Worm (Caenorhabditis elegans): ENCODE measurements around the gene Y97E10AL.1.

Y97E10AL.1 gene

DNA sequence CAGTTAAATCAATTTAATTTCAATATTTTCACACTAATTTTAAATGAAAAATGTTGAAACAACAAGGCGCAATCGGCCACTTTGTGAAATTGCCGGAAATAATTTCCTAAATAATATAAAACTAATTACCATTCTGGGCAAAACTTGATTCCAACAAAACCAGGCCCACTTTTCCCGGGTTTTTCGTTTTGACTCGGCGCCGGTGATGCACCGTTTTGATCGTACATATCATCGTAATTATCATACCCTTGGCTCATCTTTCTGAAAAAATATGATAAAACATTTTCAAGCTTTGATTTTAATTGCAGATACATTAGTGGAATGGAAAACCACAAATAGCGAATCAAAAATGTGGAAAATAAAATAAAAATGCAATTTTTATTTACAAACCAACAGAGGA is 26.1 kb downstream of the Y97E10AL.1 start, which contains the start of gene rpb-9:
TSS of gene rpb-9 (minus strand) at position 314 of the 400 bp plus-strand sequence.
- no peak for TF ChIP-seq tbx-2 (tag; optimal IDR thresholded peaks at IDR 0.05)
- peak; percentile 14 for TF ChIP-seq pha-4 (tag; optimal IDR thresholded peaks at IDR 0.05)
- peak; percentile 26 for TF ChIP-seq ama-1 (optimal IDR thresholded peaks at IDR 0.05)
- no peak for TF ChIP-seq sea-2 (GFP tag; optimal IDR thresholded peaks at IDR 0.05)
- TF ChIP-seq ztf-11 (tag; optimal IDR thresholded peaks at IDR 0.05): no peak

- no peak for TF ChIP-seq nhr-67 (tag; optimal IDR thresholded peaks at IDR 0.05)
- peak; percentile 47 for TF ChIP-seq pha-4 (tag; optimal IDR thresholded peaks at IDR 0.05)
- no peak for TF ChIP-seq fkh-2 (tag; optimal IDR thresholded peaks at IDR 0.05)
- peak; percentile 30 for TF ChIP-seq egl-5 (tag; optimal IDR thresholded peaks at IDR 0.05)
- TF ChIP-seq mml-1 (tag; optimal IDR thresholded peaks at IDR 0.05): no peak
- peak; percentile 61 for TF ChIP-seq snpc-4 (tag; optimal IDR thresholded peaks at IDR 0.05)
- peak; percentile 9 for TF ChIP-seq elt-2 (tag; optimal IDR thresholded peaks at IDR 0.05)
- TF ChIP-seq nfya-1 (tag; optimal IDR thresholded peaks at IDR 0.05; ENCODE audit: insufficient read depth): peak; percentile 42
- no peak for TF ChIP-seq nhr-11 (tag; optimal IDR thresholded peaks at IDR 0.05)
- no peak for TF ChIP-seq nhr-28 (tag; optimal IDR thresholded peaks at IDR 0.05)
- TF ChIP-seq nhr-23 (tag; optimal IDR thresholded peaks at IDR 0.05): no peak
- no peak for TF ChIP-seq nhr-77 (tag; optimal IDR thresholded peaks at IDR 0.05)
- TF ChIP-seq lin-15B (tag; optimal IDR thresholded peaks at IDR 0.05): peak; percentile 66
- TF ChIP-seq ama-1 (optimal IDR thresholded peaks at IDR 0.05): peak; percentile 7
- TF ChIP-seq mdl-1 (tag; optimal IDR thresholded peaks at IDR 0.05): no peak
- no peak for TF ChIP-seq daf-12 (tag; optimal IDR thresholded peaks at IDR 0.05)
- no peak for TF ChIP-seq hmg-11 (tag; optimal IDR thresholded peaks at IDR 0.05)
- no peak for TF ChIP-seq lin-39 (tag; optimal IDR thresholded peaks at IDR 0.05)
These were observed 28.0 kb downstream of the Y97E10AL.1 start, which contains the start of gene Y97E10AR.6 for ce11 chrV:8013901-8014388. Gene Y97E10AR.6, minus strand, starts transcription at chrV:8013951.

DNA sequence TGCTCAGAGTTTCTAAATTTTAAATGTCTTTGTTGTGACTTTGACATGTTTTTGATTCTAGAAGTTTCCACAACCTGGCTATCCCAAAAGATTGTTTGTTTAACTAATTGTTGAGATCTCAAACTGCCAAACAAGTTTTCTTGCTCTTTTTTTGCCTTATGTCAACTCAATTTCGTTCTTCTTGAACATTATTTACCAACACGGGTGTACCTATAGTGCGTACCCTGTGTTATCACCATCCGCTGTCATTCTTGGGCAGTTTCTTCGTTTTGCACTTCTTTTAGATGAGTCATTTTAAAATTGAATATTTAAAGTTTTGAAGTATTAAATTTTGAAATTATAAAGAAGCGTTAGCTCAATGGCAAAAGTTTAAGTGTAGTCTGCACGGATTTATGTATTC is 31.0 kb downstream of the Y97E10AL.1 start, which contains the start of gene sptl-2:
TSS of gene sptl-2 (plus strand) at position 280 of the 400 bp plus-strand sequence.
- TF ChIP-seq pha-4 (tag; optimal IDR thresholded peaks at IDR 0.05) (peak; percentile 67), nhr-28 (tag; optimal IDR thresholded peaks at IDR 0.05) (no peak), nhr-76 (tag; optimal IDR thresholded peaks at IDR 0.05) (no peak), elt-2 (tag; optimal IDR thresholded peaks at IDR 0.05) (peak; percentile 29), fos-1 (tag; optimal IDR thresholded peaks at IDR 0.05) (no peak)

- TF ChIP-seq zag-1 (tag; optimal IDR thresholded peaks at IDR 0.05) (no peak), elt-2 (tag; optimal IDR thresholded peaks at IDR 0.05) (peak; percentile 96), pha-4 (tag; optimal IDR thresholded peaks at IDR 0.05) (peak; percentile 31), tbx-2 (tag; optimal IDR thresholded peaks at IDR 0.05) (no peak), nhr-11 (tag; optimal IDR thresholded peaks at IDR 0.05) (no peak), pqm-1 (tag; optimal IDR thresholded peaks at IDR 0.05) (peak; percentile 92), jun-1 (tag; optimal IDR thresholded peaks at IDR 0.05) (peak; percentile 6)
These were observed 32.0 kb downstream of the Y97E10AL.1 start for ce11 chrV:8017924-8018323.

DNA sequence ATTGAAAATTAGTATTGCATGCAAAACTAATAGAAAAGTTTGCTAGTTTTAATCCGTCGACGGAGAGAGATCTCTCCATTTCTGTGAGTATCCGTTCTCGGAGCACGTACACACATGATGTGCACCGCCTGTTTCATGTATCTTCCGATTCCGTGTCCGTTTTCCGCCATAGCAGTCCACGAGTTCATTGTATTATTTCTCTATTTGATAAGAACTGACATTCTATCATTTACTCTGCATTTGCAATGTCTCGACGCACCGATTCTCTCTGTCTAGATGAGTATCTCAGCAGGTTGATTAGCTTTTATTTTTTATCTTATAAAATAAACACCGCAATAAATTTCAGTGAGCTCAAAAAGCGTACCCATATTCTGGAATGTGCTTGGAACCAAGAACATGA is 33.0 kb downstream of the Y97E10AL.1 start:
- TF ChIP-seq nhr-28 (tag; optimal IDR thresholded peaks at IDR 0.05): no peak
- TF ChIP-seq mdl-1 (tag; optimal IDR thresholded peaks at IDR 0.05): no peak
- TF ChIP-seq elt-2 (tag; optimal IDR thresholded peaks at IDR 0.05): peak; percentile 64
- no peak for TF ChIP-seq nfya-1 (tag; optimal IDR thresholded peaks at IDR 0.05; ENCODE audit: insufficient read depth)
- TF ChIP-seq daf-12 (tag; optimal IDR thresholded peaks at IDR 0.05): no peak
- TF ChIP-seq tbx-2 (tag; optimal IDR thresholded peaks at IDR 0.05): no peak
- no peak for TF ChIP-seq sea-2 (GFP tag; optimal IDR thresholded peaks at IDR 0.05)
- TF ChIP-seq ceh-9 (tag; optimal IDR thresholded peaks at IDR 0.05): no peak
- TF ChIP-seq pha-4 (tag; optimal IDR thresholded peaks at IDR 0.05): no peak
- TF ChIP-seq pqm-1 (tag; optimal IDR thresholded peaks at IDR 0.05): peak; percentile 22
- no peak for TF ChIP-seq R02D3.7 (tag; optimal IDR thresholded peaks at IDR 0.05)
- TF ChIP-seq hmg-11 (tag; optimal IDR thresholded peaks at IDR 0.05): no peak

DNA sequence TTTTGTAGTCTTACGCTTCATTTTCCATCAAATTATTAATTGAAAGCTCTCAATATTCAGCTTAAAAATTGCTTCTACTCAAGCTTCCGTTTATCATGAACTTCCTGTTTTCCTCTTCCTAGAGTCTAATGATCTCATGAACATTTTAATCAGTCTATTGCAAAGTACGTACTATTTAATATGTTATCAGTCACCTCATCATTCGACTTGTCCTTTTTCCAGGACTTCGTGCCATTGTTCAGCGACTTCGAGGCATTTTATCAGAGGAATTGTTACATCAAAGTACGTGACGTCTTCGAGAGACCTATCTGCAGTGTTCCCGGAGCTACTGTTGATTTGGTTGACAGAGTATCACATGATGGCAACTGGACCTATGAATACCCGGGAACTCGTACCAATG is 33.8 kb downstream of the Y97E10AL.1 start:
- peak; percentile 78 for TF ChIP-seq pqm-1 (tag; optimal IDR thresholded peaks at IDR 0.05)
- peak; percentile 8 for TF ChIP-seq jun-1 (tag; optimal IDR thresholded peaks at IDR 0.05)
- TF ChIP-seq elt-2 (tag; optimal IDR thresholded peaks at IDR 0.05): peak; percentile 65
- TF ChIP-seq aly-2 (tag; optimal IDR thresholded peaks at IDR 0.05): no peak

All from whole organism, L3 larva.